Fruit fly (Drosophila melanogaster) whole organism, embryonic: ENCODE data around the gene CG15517.
A peak's percentile ranks its signal among the peaks of the same experiment; 100 is the strongest.

Source experiments
- Bteb2 ChIP-seq: fragments of 200-800 bp; sonication (Bioruptor generic); optimal IDR thresholded peaks from 2 replicates; lab custom pipeline; 2016; ENCODE audit warnings: missing biosample characterization, missing genetic modification characterization
- CG11456 ChIP-seq: fragments of 200-800 bp; sonication (Bioruptor generic); IDR thresholded peaks from 3 replicates; pipeline ENCODE4 v1.3.6; 2022; ENCODE audit warnings: missing biosample characterization, missing genetic modification characterization
- CG13624 ChIP-seq: fragments of 200-800 bp; sonication (Bioruptor generic); optimal IDR thresholded peaks from 2 replicates; lab custom pipeline; 2016; ENCODE audit warnings: missing biosample characterization, missing genetic modification characterization
- CG17385 ChIP-seq: fragments of 200-800 bp; sonication (Bioruptor generic); optimal IDR thresholded peaks from 3 replicates; lab custom pipeline; 2018; ENCODE audit warnings: missing biosample characterization, mild to moderate bottlenecking, missing genetic modification characterization
- CG1792 ChIP-seq: fragments of 200-800 bp; sonication (Bioruptor generic); optimal IDR thresholded peaks from 2 replicates; lab custom pipeline; 2016; ENCODE audit warnings: missing biosample characterization, missing genetic modification characterization
- CG18011 ChIP-seq: fragments of 200-800 bp; sonication (Bioruptor generic); optimal IDR thresholded peaks from 2 replicates; lab custom pipeline; 2017; ENCODE audit warnings: missing biosample characterization, missing genetic modification characterization, mild to moderate bottlenecking, moderate library complexity, missing genotype
- CG18764 ChIP-seq: fragments of 200-800 bp; sonication (Bioruptor generic); optimal IDR thresholded peaks from 3 replicates; lab custom pipeline; 2016; ENCODE audit warnings: missing biosample characterization, missing genetic modification characterization
- CG2202 ChIP-seq: fragments of 200-800 bp; sonication (Bioruptor generic); optimal IDR thresholded peaks from 2 replicates; lab custom pipeline; 2018; ENCODE audit warnings: missing biosample characterization, mild to moderate bottlenecking, missing genetic modification characterization
- CG31224 ChIP-seq: fragments of 200-800 bp; sonication (Bioruptor generic); IDR thresholded peaks from 2 replicates; pipeline ENCODE4 v1.3.6; 2022; ENCODE audit warnings: missing biosample characterization, missing genetic modification characterization
- CG32532 ChIP-seq: fragments of 200-800 bp; sonication (Bioruptor generic); IDR thresholded peaks from 2 replicates; pipeline ENCODE4 v1.3.6; 2022; ENCODE audit warnings: missing biosample characterization, missing genetic modification characterization
- CG34376 ChIP-seq: fragments of 200-800 bp; sonication (Bioruptor generic); optimal IDR thresholded peaks from 2 replicates; lab custom pipeline; 2018; ENCODE audit warnings: missing biosample characterization, mild to moderate bottlenecking, missing genetic modification characterization
- CG34422 ChIP-seq: fragments of 200-800 bp; sonication (Bioruptor generic); IDR thresholded peaks from 3 replicates; pipeline ENCODE4 v1.3.6; 2022; ENCODE audit warnings: missing biosample characterization, missing genetic modification characterization
- CG42726 ChIP-seq: fragments of 200-800 bp; sonication (Bioruptor generic); IDR thresholded peaks from 2 replicates; pipeline ENCODE4 v1.3.6; 2022; ENCODE audit warnings: missing biosample characterization, missing genetic modification characterization; ENCODE audit not compliant: partially characterized antibody
- CG5245 ChIP-seq: fragments of 200-800 bp; sonication (Bioruptor generic); optimal IDR thresholded peaks from 3 replicates; lab custom pipeline; 2016; ENCODE audit warnings: missing biosample characterization, missing genetic modification characterization
- CG7372 ChIP-seq: fragments of 200-800 bp; sonication (Bioruptor generic); IDR thresholded peaks from 2 replicates; pipeline ENCODE4 v1.3.6; 2022; ENCODE audit warnings: missing biosample characterization, missing genetic modification characterization
- CG7928 ChIP-seq: fragments of 200-800 bp; sonication (Bioruptor generic); optimal IDR thresholded peaks from 2 replicates; lab custom pipeline; 2017; ENCODE audit warnings: missing biosample characterization, mild to moderate bottlenecking, missing genetic modification characterization
- CG8290 ChIP-seq, 3 experiments: fragments of 200-800 bp; sonication (Bioruptor generic); optimal IDR thresholded peaks; 2 replicates each; lab custom pipeline; 2016 to 2019; ENCODE audit warnings: missing biosample characterization in 3 of 3, missing genetic modification characterization in 3 of 3, mild to moderate bottlenecking in 2 of 3, moderate library complexity in 1 of 3
- CG8359 ChIP-seq: fragments of 200-800 bp; sonication (Bioruptor generic); optimal IDR thresholded peaks from 2 replicates; lab custom pipeline; 2017; ENCODE audit warnings: missing biosample characterization, mild to moderate bottlenecking, missing genetic modification characterization, borderline replicate concordance
- CHES-1-like ChIP-seq: fragments of 200-800 bp; sonication (Bioruptor generic); optimal IDR thresholded peaks from 2 replicates; lab custom pipeline; 2016; ENCODE audit warnings: missing biosample characterization, missing genetic modification characterization
- CTCF ChIP-seq: fragments of 200-800 bp; sonication (Bioruptor generic); optimal IDR thresholded peaks from 2 replicates; lab custom pipeline; 2017; ENCODE audit warnings: missing biosample characterization, mild to moderate bottlenecking, missing genetic modification characterization, moderate library complexity
- CkIIα-i1 ChIP-seq: fragments of 200-800 bp; sonication (Bioruptor generic); IDR thresholded peaks from 2 replicates; pipeline ENCODE4 v1.3.6; 2022; ENCODE audit warnings: missing biosample characterization, missing genetic modification characterization
- Dfd ChIP-seq, 2 experiments: fragments of >200 bp; optimal IDR thresholded peaks; 2 replicates each; lab custom pipeline; 2017; ENCODE audit warnings: missing biosample characterization in 2 of 2, missing genetic modification characterization in 2 of 2
- Dll ChIP-seq: fragments of 200-800 bp; sonication (Bioruptor generic); IDR thresholded peaks from 4 replicates; pipeline ENCODE4 v1.3.6; 2022; ENCODE audit warnings: missing biosample characterization, missing genetic modification characterization; ENCODE audit not compliant: partially characterized antibody
- Fer2 ChIP-seq: fragments of 200-800 bp; sonication (Bioruptor generic); optimal IDR thresholded peaks from 2 replicates; lab custom pipeline; 2018; ENCODE audit warnings: missing biosample characterization, mild to moderate bottlenecking, missing genetic modification characterization, moderate library complexity
- GATAe ChIP-seq: fragments of 200-800 bp; sonication (Bioruptor generic); conservative IDR thresholded peaks from 2 replicates; pipeline ENCODE4 v1.3.6; 2022; ENCODE audit warnings: missing biosample characterization, missing genetic modification characterization
- HLH3B ChIP-seq: fragments of 200-800 bp; sonication (Bioruptor generic); IDR thresholded peaks from 2 replicates; pipeline ENCODE4 v1.3.6; 2022; ENCODE audit warnings: missing biosample characterization, missing genetic modification characterization
- HLH54F ChIP-seq: fragments of 200-800 bp; sonication (Bioruptor generic); optimal IDR thresholded peaks from 3 replicates; lab custom pipeline; 2016; ENCODE audit warnings: missing biosample characterization, missing genetic modification characterization
- Hey ChIP-seq: fragments of 200-800 bp; sonication (Bioruptor generic); optimal IDR thresholded peaks from 3 replicates; lab custom pipeline; 2018; ENCODE audit warnings: missing biosample characterization, mild to moderate bottlenecking, missing genetic modification characterization
- HmgD ChIP-seq: fragments of 200-800 bp; sonication (Bioruptor generic); optimal IDR thresholded peaks from 3 replicates; lab custom pipeline; 2016; ENCODE audit warnings: missing biosample characterization, missing genetic modification characterization
- Hr3 ChIP-seq: fragments of 200-800 bp; sonication (Bioruptor generic); optimal IDR thresholded peaks from 3 replicates; lab custom pipeline; 2016; ENCODE audit warnings: missing biosample characterization, missing genetic modification characterization
- NC2α ChIP-seq: fragments of 200-800 bp; sonication (Bioruptor generic); optimal IDR thresholded peaks from 2 replicates; lab custom pipeline; 2016; ENCODE audit warnings: missing biosample characterization, missing genetic modification characterization
- Poxn ChIP-seq: fragments of 200-800 bp; sonication (Bioruptor generic); IDR thresholded peaks from 2 replicates; pipeline ENCODE4 v1.3.6; 2022; ENCODE audit warnings: missing biosample characterization, missing genetic modification characterization
- Rfx ChIP-seq: fragments of 200-800 bp; sonication (Bioruptor generic); IDR thresholded peaks from 2 replicates; pipeline ENCODE4 v1.3.6; 2022; ENCODE audit warnings: missing biosample characterization, missing genetic modification characterization
- Sin3A ChIP-seq: fragments of >200 bp; optimal IDR thresholded peaks from 2 replicates; lab custom pipeline; 2018
- abd-A ChIP-seq: fragments of 200-800 bp; sonication (Bioruptor generic); optimal IDR thresholded peaks from 3 replicates; lab custom pipeline; 2019; ENCODE audit warnings: missing biosample characterization, mild to moderate bottlenecking, missing genetic modification characterization, moderate library complexity
- ci ChIP-seq: fragments of 200-800 bp; sonication (Bioruptor generic); IDR thresholded peaks from 3 replicates; pipeline ENCODE4 v1.3.6; 2022; ENCODE audit warnings: missing biosample characterization, missing genetic modification characterization
- crp ChIP-seq, 2 experiments: fragments of 200-800 bp; sonication (Bioruptor generic); optimal IDR thresholded peaks; 2 replicates in 1 of 2; 3 replicates in 1 of 2; lab custom pipeline; 2017; ENCODE audit warnings: missing biosample characterization in 2 of 2, missing genetic modification characterization in 2 of 2, mild to moderate bottlenecking in 1 of 2, moderate library complexity in 1 of 2
- danr ChIP-seq: fragments of 200-800 bp; sonication (Bioruptor generic); IDR thresholded peaks from 2 replicates; pipeline ENCODE4 v1.3.6; 2022; ENCODE audit warnings: missing biosample characterization, missing genetic modification characterization
- ewg ChIP-seq: fragments of 200-800 bp; sonication (Bioruptor generic); optimal IDR thresholded peaks from 3 replicates; lab custom pipeline; 2017; ENCODE audit warnings: mild to moderate bottlenecking, missing biosample characterization, missing genetic modification reagents, missing genetic modification characterization
- fru ChIP-seq: fragments of >200 bp; optimal IDR thresholded peaks from 2 replicates; lab custom pipeline; 2017
- gem ChIP-seq: fragments of 200-800 bp; sonication (Bioruptor generic); optimal IDR thresholded peaks from 2 replicates; lab custom pipeline; 2019; ENCODE audit warnings: missing biosample characterization, mild to moderate bottlenecking, missing genetic modification characterization, moderate library complexity
- h ChIP-seq: fragments of >200 bp; optimal IDR thresholded peaks from 2 replicates; lab custom pipeline; 2017
- ham ChIP-seq: fragments of 200-800 bp; sonication (Bioruptor generic); IDR thresholded peaks from 2 replicates; pipeline ENCODE4 v1.3.6; 2022; ENCODE audit warnings: missing biosample characterization, missing genetic modification characterization
- hbn ChIP-seq: fragments of 200-800 bp; sonication (Bioruptor generic); IDR thresholded peaks from 2 replicates; pipeline ENCODE4 v1.3.6; 2022; ENCODE audit warnings: missing biosample characterization, missing genetic modification characterization; ENCODE audit not compliant: partially characterized antibody
- nerfin-2 ChIP-seq: fragments of 200-800 bp; sonication (Bioruptor generic); IDR thresholded peaks from 2 replicates; pipeline ENCODE4 v1.3.6; 2022; ENCODE audit warnings: missing biosample characterization, missing genetic modification characterization; ENCODE audit not compliant: partially characterized antibody
- nom ChIP-seq: fragments of 200-800 bp; sonication (Bioruptor generic); optimal IDR thresholded peaks from 2 replicates; lab custom pipeline; 2017; ENCODE audit warnings: missing biosample characterization, missing genetic modification characterization, mild to moderate bottlenecking, moderate library complexity, missing genetic modification reagents
- pnt ChIP-seq: fragments of 200-800 bp; sonication (Bioruptor generic); optimal IDR thresholded peaks from 3 replicates; lab custom pipeline; 2016; ENCODE audit warnings: missing biosample characterization, missing genetic modification characterization
- ssp ChIP-seq: fragments of 200-800 bp; sonication (Bioruptor generic); IDR thresholded peaks from 2 replicates; pipeline ENCODE4 v1.3.6; 2022; ENCODE audit warnings: missing biosample characterization, missing genetic modification characterization
- tgo ChIP-seq: fragments of 200-800 bp; sonication (Bioruptor generic); IDR thresholded peaks from 3 replicates; pipeline ENCODE4 v1.3.6; 2022; ENCODE audit warnings: missing biosample characterization, missing genetic modification characterization
- wor ChIP-seq: fragments of 200-800 bp; sonication (Bioruptor generic); IDR thresholded peaks from 2 replicates; pipeline ENCODE4 v1.3.6; 2022; ENCODE audit warnings: missing biosample characterization, missing genetic modification characterization
- zen ChIP-seq: fragments of 200-800 bp; sonication (Bioruptor generic); optimal IDR thresholded peaks from 3 replicates; lab custom pipeline; 2018; ENCODE audit warnings: missing biosample characterization, mild to moderate bottlenecking, missing genetic modification characterization, moderate library complexity

Gene CG15517

dm6 chr3R:29868676-29869349 is 34.8 kb downstream of the CG15517 start, which contains the start of gene Zip99C:
Gene Zip99C, minus strand, starts transcription at chr3R:29868895.
- no peak for TF ChIP-seq Hey (tag; lab: Kevin White, UChicago)
- TF ChIP-seq h (lab: Kevin White, UChicago) = no peak
- no peak for TF ChIP-seq CG32532
- TF ChIP-seq CG5245 (GFP tag; lab: Kevin White, UChicago) = no peak
- no peak for TF ChIP-seq Fer2 (tag; lab: Kevin White, UChicago)
- no peak for TF ChIP-seq Bteb2 (GFP tag; lab: Kevin White, UChicago)
- 0 out of 2 replicates have a peak, but pooled peaks have one; percentile 26 for TF ChIP-seq HLH3B
- TF ChIP-seq CG18011 (GFP tag; lab: Kevin White, UChicago) = no peak
- no peak for TF ChIP-seq ham (GFP tag; lab: Robert Waterston, UW)
- TF ChIP-seq Sin3A = peak; percentile 63
- peak; percentile 53 for TF ChIP-seq gem (tag; lab: Kevin White, UChicago)
- TF ChIP-seq CG11456 (GFP tag; lab: Robert Waterston, UW) = no peak; the same call in 2 of the 3 replicates
- TF ChIP-seq danr = no peak
- TF ChIP-seq CG17385 (GFP tag; lab: Kevin White, UChicago) = no peak
- no peak for TF ChIP-seq CG34376 (GFP tag; lab: Kevin White, UChicago)
- TF ChIP-seq nerfin-2 (GFP tag; lab: Robert Waterston, UW) = peak; percentile 70
- TF ChIP-seq crp (GFP tag; optimal IDR thresholded peaks at IDR 0.05; lab: Kevin White, UChicago) = peak; percentile 98 to 99
- TF ChIP-seq CG8290 (GFP tag; optimal IDR thresholded peaks at IDR 0.05; lab: Kevin White, UChicago) = peak; percentile 74
- TF ChIP-seq CG8290 (tag; optimal IDR thresholded peaks at IDR 0.05; lab: Kevin White, UChicago) = peak; percentile 11 to 87
- TF ChIP-seq CG1792 (GFP tag; lab: Kevin White, UChicago) = no peak
- peak; percentile 8 for TF ChIP-seq CG42726 (GFP tag; lab: Robert Waterston, UW)
- no peak for TF ChIP-seq ewg (GFP tag; lab: Kevin White, UChicago)
- peak; percentile 98 for TF ChIP-seq Dll (GFP tag; lab: Robert Waterston, UW)
- TF ChIP-seq Poxn = no peak
- no peak for TF ChIP-seq CHES-1-like (GFP tag; lab: Kevin White, UChicago)
- no peak for TF ChIP-seq CG2202
- no peak for TF ChIP-seq Dfd (GFP tag; optimal IDR thresholded peaks at IDR 0.05; lab: Kevin White, UChicago)
- TF ChIP-seq CkIIα-i1 (GFP tag; lab: Robert Waterston, UW) = no peak
- no peak for TF ChIP-seq CG7928 (GFP tag; lab: Kevin White, UChicago)
- no peak for TF ChIP-seq CG13624
- TF ChIP-seq GATAe = no peak; the same call in 1 of the 2 replicates
- no peak for TF ChIP-seq NC2α (GFP tag; lab: Kevin White, UChicago)
- peak; percentile 6 for TF ChIP-seq CG18764
- no peak for TF ChIP-seq CG8359 (GFP tag; lab: Kevin White, UChicago)
- peak; percentile 56 for TF ChIP-seq Rfx (GFP tag; lab: Robert Waterston, UW)
- peak; percentile 91 for TF ChIP-seq hbn (GFP tag; lab: Robert Waterston, UW)
- no peak for TF ChIP-seq HLH54F (GFP tag; lab: Kevin White, UChicago)
- TF ChIP-seq wor = no peak
- no peak for TF ChIP-seq HmgD
- no peak for TF ChIP-seq fru (lab: Kevin White, UChicago)
- no peak for TF ChIP-seq ssp (GFP tag; lab: Robert Waterston, UW)
- TF ChIP-seq pnt (GFP tag; lab: Kevin White, UChicago) = no peak
- TF ChIP-seq abd-A (tag; lab: Kevin White, UChicago) = no peak
- peak; percentile 63 for TF ChIP-seq CTCF (GFP tag; lab: Kevin White, UChicago)
- TF ChIP-seq ci (GFP tag; lab: Robert Waterston, UW) = peak; percentile 33; the same call in 2 of the 3 replicates
- peak; percentile 46; the same call in 1 of the 3 replicates for TF ChIP-seq CG34422
- no peak for TF ChIP-seq tgo (GFP tag; lab: Robert Waterston, UW)
- TF ChIP-seq zen (tag; lab: Kevin White, UChicago) = peak; percentile 44
- TF ChIP-seq Hr3 (GFP tag; lab: Kevin White, UChicago) = peak; percentile 30
- TF ChIP-seq CG31224 (GFP tag; lab: Robert Waterston, UW) = no peak
- TF ChIP-seq nom = peak; percentile 32
- TF ChIP-seq CG7372 (GFP tag; lab: Robert Waterston, UW) = no peak
